Worm (Caenorhabditis elegans): ENCODE data around the gene fbxa-72.

ce11 chrV:699489-700129, 23.1 kb upstream of the fbxa-72 start, which contains the start of the genes ugt-29 and srx-5:
- no peak for TF ChIP-seq arid-1 (GFP tag; conservative IDR thresholded peaks at IDR 0.05)
- no peak for TF ChIP-seq mdl-1 (tag; optimal IDR thresholded peaks at IDR 0.05)
- TF ChIP-seq ceh-28 (tag; optimal IDR thresholded peaks at IDR 0.05), result no peak
- no peak for TF ChIP-seq nhr-28 (tag; optimal IDR thresholded peaks at IDR 0.05)
- TF ChIP-seq R02D3.7 (tag; optimal IDR thresholded peaks at IDR 0.05), result no peak
- no peak for TF ChIP-seq egl-43 (GFP tag; IDR thresholded peaks at IDR 0.05)
- TF ChIP-seq snpc-4 (tag; optimal IDR thresholded peaks at IDR 0.05), result no peak
- TF ChIP-seq hlh-30 (tag; optimal IDR thresholded peaks at IDR 0.05; ENCODE audit: insufficient read depth), result no peak
